Worm (Caenorhabditis elegans) whole organism, L4 larva: ENCODE results near the gene hsp-12.6.

Source experiments
- F26F4.8 ChIP-seq: fragments of 200-800 bp; sonication (Bioruptor generic); conservative IDR thresholded peaks from 2 replicates; pipeline ENCODE4 v1.3.6; 2022; ENCODE audit warnings: missing genetic modification characterization, missing compliant biosample characterization
- R02D3.7 ChIP-seq: fragments of 150-350 bp; sonication (generic microtip); optimal IDR thresholded peaks from 3 replicates; lab custom pipeline; 2014; ENCODE audit warnings: missing biosample characterization, missing genetic modification characterization
- T26A8.4 ChIP-seq: fragments of 200-800 bp; sonication (Bioruptor generic); IDR thresholded peaks from 2 replicates; pipeline ENCODE4 v1.3.6; 2022; ENCODE audit warnings: missing genetic modification characterization, missing compliant biosample characterization
- Y105C5A.15 ChIP-seq: fragments of 200-800 bp; sonication (Bioruptor generic); IDR thresholded peaks from 2 replicates; pipeline ENCODE4 v1.3.6; 2022; ENCODE audit warnings: missing genetic modification characterization, missing compliant biosample characterization
- ZK546.5 ChIP-seq, 2 experiments: sonication (generic microtip); optimal IDR thresholded peaks; 2 replicates each; lab custom pipeline; 2017; ENCODE audit warnings: missing biosample characterization in 2 of 2, missing genetic modification characterization in 2 of 2
- aha-1 ChIP-seq: fragments of 150-350 bp; peaks from one replicate; lab custom pipeline; 2014; ENCODE audit warnings: missing biosample characterization, missing genetic modification characterization
- aly-2 ChIP-seq: sonication (generic microtip); optimal IDR thresholded peaks from 2 replicates; lab custom pipeline; 2018; ENCODE audit warnings: missing biosample characterization, missing genetic modification characterization
- arid-1 ChIP-seq: fragments of 200-800 bp; sonication (Bioruptor generic); conservative IDR thresholded peaks from 2 replicates; pipeline ENCODE4 v1.3.6; 2022; ENCODE audit warnings: missing genetic modification reagents, missing genetic modification characterization, missing compliant biosample characterization
- ceh-28 ChIP-seq: fragments of 150-350 bp; optimal IDR thresholded peaks from 2 replicates; lab custom pipeline; 2014; ENCODE audit warnings: missing biosample characterization, missing genetic modification reagents, missing genetic modification characterization
- ceh-44 ChIP-seq: fragments of 200-800 bp; sonication (Bioruptor generic); IDR thresholded peaks from 2 replicates; pipeline ENCODE4 v1.3.6; 2022; ENCODE audit warnings: missing genetic modification reagents, missing genetic modification characterization, missing compliant biosample characterization
- ceh-82 ChIP-seq: sonication (generic microtip); optimal IDR thresholded peaks from 2 replicates; lab custom pipeline; 2017; ENCODE audit warnings: missing biosample characterization, missing genetic modification characterization
- daf-12 ChIP-seq: fragments of 150-350 bp; optimal IDR thresholded peaks from 2 replicates; lab custom pipeline; 2014; ENCODE audit warnings: missing biosample characterization, missing genetic modification reagents, missing genetic modification characterization
- daf-16 ChIP-seq, 3 experiments: sonication (generic microtip); optimal IDR thresholded peaks; 2 replicates each; lab custom pipeline; 2016 to 2017; ENCODE audit warnings: missing genetic modification characterization in 3 of 3, missing genetic modification reagents in 3 of 3, mild to moderate bottlenecking in 2 of 3, missing compliant biosample characterization in 2 of 3, missing biosample characterization in 1 of 3, moderate library complexity in 1 of 3
- dmd-9 ChIP-seq: fragments of 200-800 bp; sonication (Bioruptor generic); IDR thresholded peaks from 2 replicates; pipeline ENCODE4 v1.3.6; 2022; ENCODE audit warnings: missing genetic modification reagents, missing genetic modification characterization, missing compliant biosample characterization
- dpl-1 ChIP-seq: fragments of 150-350 bp; optimal IDR thresholded peaks from 2 replicates; lab custom pipeline; 2014; ENCODE audit warnings: missing biosample characterization, missing genetic modification reagents, missing genetic modification characterization
- hif-1 ChIP-seq, 2 experiments: sonication (generic microtip); optimal IDR thresholded peaks; 2 replicates each; lab custom pipeline; 2016 to 2017; ENCODE audit warnings: missing compliant biosample characterization in 2 of 2, missing genetic modification characterization in 2 of 2, missing genetic modification reagents in 2 of 2, missing genotype in 2 of 2, mild to moderate bottlenecking in 1 of 2
- hlh-30 ChIP-seq: sonication (generic microtip); optimal IDR thresholded peaks from 2 replicates; lab custom pipeline; 2017; ENCODE audit warnings: antibody characterized with exemption, mild to moderate bottlenecking, missing genetic modification characterization, missing compliant biosample characterization; ENCODE audit not compliant: insufficient read depth
- hmg-1.1 ChIP-seq: fragments of 200-800 bp; sonication (Bioruptor generic); IDR thresholded peaks from 2 replicates; pipeline ENCODE4 v1.3.6; 2022; ENCODE audit warnings: missing genetic modification reagents, missing genetic modification characterization, missing compliant biosample characterization
- lim-7 ChIP-seq: fragments of 200-800 bp; sonication (Bioruptor generic); IDR thresholded peaks from 2 replicates; pipeline ENCODE4 v1.3.6; 2022; ENCODE audit warnings: missing genetic modification characterization, missing compliant biosample characterization
- lin-1 ChIP-seq: fragments of 200-800 bp; sonication (Bioruptor generic); IDR thresholded peaks from 2 replicates; pipeline ENCODE4 v1.3.6; 2022; ENCODE audit warnings: missing genetic modification reagents, missing genetic modification characterization, missing compliant biosample characterization
- lin-15B ChIP-seq: fragments of 150-350 bp; sonication (generic microtip); optimal IDR thresholded peaks from 3 replicates; lab custom pipeline; 2014; ENCODE audit warnings: missing biosample characterization, missing genetic modification characterization
- lin-29 ChIP-seq: fragments of 200-800 bp; sonication (Bioruptor generic); IDR thresholded peaks from 2 replicates; pipeline ENCODE4 v1.3.6; 2022; ENCODE audit warnings: missing genetic modification reagents, missing genetic modification characterization, missing compliant biosample characterization
- lin-39 ChIP-seq: fragments of 150-350 bp; optimal IDR thresholded peaks from 2 replicates; lab custom pipeline; 2014; ENCODE audit warnings: missing biosample characterization, missing genetic modification reagents, missing genetic modification characterization
- lir-3 ChIP-seq: sonication (generic microtip); optimal IDR thresholded peaks from 2 replicates; lab custom pipeline; 2016; ENCODE audit warnings: mild to moderate bottlenecking, missing genetic modification characterization, missing compliant biosample characterization
- lsy-2 ChIP-seq, 2 experiments: fragments of 150-350 bp in 1 of 2; sonication (generic microtip) in 1 of 2; optimal IDR thresholded peaks; 2 replicates each; lab custom pipeline; 2014 to 2017; ENCODE audit warnings: missing biosample characterization in 2 of 2, missing genetic modification characterization in 2 of 2
- mxl-2 ChIP-seq: fragments of 200-800 bp; sonication (Bioruptor generic); conservative IDR thresholded peaks from 2 replicates; pipeline ENCODE4 v1.3.6; 2022; ENCODE audit warnings: missing genetic modification reagents, missing genetic modification characterization, missing compliant biosample characterization
- mxl-3 ChIP-seq: fragments of 200-800 bp; sonication (Bioruptor generic); optimal IDR thresholded peaks from 2 replicates; lab custom pipeline; 2018; ENCODE audit warnings: mild to moderate bottlenecking, missing genetic modification characterization, missing compliant biosample characterization
- nhr-11 ChIP-seq: fragments of 150-350 bp; optimal IDR thresholded peaks from 2 replicates; lab custom pipeline; 2014; ENCODE audit warnings: missing biosample characterization, missing genetic modification characterization
- nhr-111 ChIP-seq: fragments of 200-800 bp; sonication (Bioruptor generic); optimal IDR thresholded peaks from 2 replicates; lab custom pipeline; 2018; ENCODE audit warnings: mild to moderate bottlenecking, missing genetic modification characterization, missing compliant biosample characterization
- nhr-237 ChIP-seq: sonication (generic microtip); optimal IDR thresholded peaks from 2 replicates; lab custom pipeline; 2017; ENCODE audit warnings: missing biosample characterization, missing genetic modification characterization
- nhr-28 ChIP-seq: fragments of 150-350 bp; optimal IDR thresholded peaks from 2 replicates; lab custom pipeline; 2014; ENCODE audit warnings: missing biosample characterization, missing genetic modification characterization
- nhr-42 ChIP-seq: fragments of 200-800 bp; sonication (Bioruptor generic); IDR thresholded peaks from 2 replicates; pipeline ENCODE4 v1.3.6; 2022; ENCODE audit warnings: missing genetic modification characterization, missing compliant biosample characterization
- nhr-6 ChIP-seq: fragments of 150-350 bp; optimal IDR thresholded peaks from 2 replicates; lab custom pipeline; 2014; ENCODE audit warnings: missing biosample characterization, missing genetic modification characterization
- nhr-77 ChIP-seq: fragments of 150-350 bp; optimal IDR thresholded peaks from 2 replicates; lab custom pipeline; 2014; ENCODE audit warnings: missing biosample characterization, missing genetic modification characterization
- php-3 ChIP-seq: fragments of 200-800 bp; sonication (Bioruptor generic); IDR thresholded peaks from 2 replicates; pipeline ENCODE4 v1.3.6; 2022; ENCODE audit warnings: missing genetic modification reagents, missing genetic modification characterization, missing compliant biosample characterization
- pqm-1 ChIP-seq: sonication (generic microtip); optimal IDR thresholded peaks from 2 replicates; lab custom pipeline; 2017; ENCODE audit warnings: missing biosample characterization, missing genetic modification characterization
- rbr-2 ChIP-seq: sonication (generic microtip); optimal IDR thresholded peaks from 2 replicates; lab custom pipeline; 2016; ENCODE audit warnings: missing genotype, missing genetic modification characterization, missing compliant biosample characterization
- tra-1 ChIP-seq: fragments of 200-800 bp; sonication (Bioruptor generic); IDR thresholded peaks from 2 replicates; pipeline ENCODE4 v1.3.6; 2022; ENCODE audit warnings: missing genetic modification reagents, missing genetic modification characterization, missing compliant biosample characterization
- unc-62 ChIP-seq, 3 experiments: fragments of 150-350 bp in 1 of 3; sonication (generic microtip); optimal IDR thresholded peaks in 2 of 3; peaks in 1 of 3; 1 replicate in 1 of 3; 2 replicates in 2 of 3; lab custom pipeline; 2014 to 2017; ENCODE audit warnings: missing biosample characterization in 3 of 3, missing genetic modification characterization in 3 of 3, missing genetic modification reagents in 3 of 3, missing genotype in 1 of 3
- vab-7 ChIP-seq: fragments of 200-800 bp; sonication (Bioruptor generic); IDR thresholded peaks from 2 replicates; pipeline ENCODE4 v1.3.6; 2022; ENCODE audit warnings: missing genetic modification reagents, missing genetic modification characterization, missing compliant biosample characterization
- zfp-3 ChIP-seq: fragments of 200-800 bp; sonication (Bioruptor generic); conservative IDR thresholded peaks from 2 replicates; pipeline ENCODE4 v1.3.6; 2022; ENCODE audit warnings: missing genetic modification reagents, missing genetic modification characterization, missing compliant biosample characterization
- zip-11 ChIP-seq: fragments of 200-800 bp; sonication (Bioruptor generic); IDR thresholded peaks from 2 replicates; pipeline ENCODE4 v1.3.6; 2022; ENCODE audit warnings: missing genetic modification characterization, missing compliant biosample characterization
- zip-2 ChIP-seq: fragments of 150-350 bp; optimal IDR thresholded peaks from 2 replicates; lab custom pipeline; 2014; ENCODE audit warnings: missing biosample characterization, missing genetic modification characterization
- ztf-11 ChIP-seq: fragments of 150-350 bp; optimal IDR thresholded peaks from 2 replicates; lab custom pipeline; 2014; ENCODE audit warnings: missing biosample characterization, missing genetic modification characterization
- ztf-7 ChIP-seq: fragments of 150-350 bp; optimal IDR thresholded peaks from 2 replicates; lab custom pipeline; 2014; ENCODE audit warnings: missing biosample characterization, missing genetic modification characterization

The hsp-12.6 gene

ce11 chrIV:9459224-9459781 is 12.3 kb upstream of the hsp-12.6 start, which contains the start of gene copb-2 (continued):
- TF ChIP-seq aly-2 (tag; lab: Kevin White, UChicago) (no peak), mxl-2 (GFP tag; lab: Robert Waterston, UW) (no peak), hlh-30 (tag; lab: Kevin White, UChicago) (peak; percentile 52), vab-7 (no peak), nhr-11 (no peak), R02D3.7 (tag; lab: Kevin White, UChicago) (no peak), ceh-28 (no peak), ceh-82 (tag; lab: Kevin White, UChicago) (no peak), tra-1 (no peak), arid-1 (no peak), lim-7 (GFP tag; lab: Robert Waterston, UW) (no peak), ZK546.5 (tag; optimal IDR thresholded peaks at IDR 0.05; lab: Kevin White, UChicago) (no peak), daf-12 (tag; lab: Kevin White, UChicago) (no peak), dmd-9 (GFP tag; lab: Robert Waterston, UW) (no peak), nhr-111 (GFP tag; lab: Kevin White, UChicago) (no peak), ztf-11 (tag; lab: Kevin White, UChicago) (no peak), zip-11 (GFP tag; lab: Robert Waterston, UW) (no peak), hmg-1.1 (GFP tag; lab: Robert Waterston, UW) (0 out of 2 replicates have a peak, but pooled peaks have one; percentile 48), F26F4.8 (no peak), daf-16 (GFP tag; optimal IDR thresholded peaks at IDR 0.05; lab: Kevin White, UChicago) (no peak), daf-16 (tag; optimal IDR thresholded peaks at IDR 0.05; lab: Kevin White, UChicago) (peak; percentile 34), nhr-6 (tag; lab: Kevin White, UChicago) (peak; percentile 61), php-3 (no peak), lin-29 (GFP tag; lab: Robert Waterston, UW) (no peak), dpl-1 (peak; percentile 58), rbr-2 (tag; lab: Kevin White, UChicago) (peak; percentile 51), zip-2 (no peak), ztf-7 (tag; lab: Kevin White, UChicago) (no peak), pqm-1 (tag; lab: Kevin White, UChicago) (no peak), mxl-3 (GFP tag; lab: Kevin White, UChicago) (no peak), nhr-42 (GFP tag; lab: Robert Waterston, UW) (no peak), lin-1 (no peak), aha-1 (tag; lab: Kevin White, UChicago) (no peak), lsy-2 (tag; optimal IDR thresholded peaks at IDR 0.05; lab: Kevin White, UChicago) (no peak), lir-3 (tag; lab: Kevin White, UChicago) (no peak), hif-1 (tag; optimal IDR thresholded peaks at IDR 0.05; lab: Kevin White, UChicago) (no peak), lin-15B (tag; lab: Kevin White, UChicago) (no peak), T26A8.4 (GFP tag; lab: Robert Waterston, UW) (peak; percentile 36; the same call in 1 of the 2 replicates), zfp-3 (no peak), nhr-237 (no peak), nhr-28 (tag; lab: Kevin White, UChicago) (peak; percentile 30), ceh-44 (GFP tag; lab: Robert Waterston, UW) (no peak), nhr-77 (tag; lab: Kevin White, UChicago) (no peak), lin-39 (no peak)

- TF ChIP-seq unc-62 (GFP tag; optimal IDR thresholded peaks at IDR 0.05 in 1 of 2; lab: Kevin White, UChicago), result peak in 1 of 2 experiments; percentile 84
- no peak for TF ChIP-seq unc-62 (tag; optimal IDR thresholded peaks at IDR 0.05; lab: Kevin White, UChicago)
- no peak for TF ChIP-seq Y105C5A.15 (GFP tag; lab: Robert Waterston, UW)
Measured at ce11 chrIV:9457400-9457799, 10.4 kb upstream of the hsp-12.6 start, which contains the start of gene cutl-17. cutl-17 (minus strand) TSS chrIV:9457500.
